Worm (Caenorhabditis elegans): Measurements from ENCODE around the gene F53B2.8.

F53B2.8 gene

ce11 chrIV:12567176-12567892, 40.1 kb upstream of the F53B2.8 start, which contains the start of the genes hsb-1 and let-99:
hsb-1 (minus strand) TSS chrIV:12567226.
let-99 (plus strand) TSS chrIV:12567842.
- TF ChIP-seq elt-1 (tag; optimal IDR thresholded peaks at IDR 0.05; ENCODE audit: borderline replicate concordance, insufficient read depth) (no peak), unc-120 (tag; optimal IDR thresholded peaks at IDR 0.05; ENCODE audit: poor library complexity, severe bottlenecking) (no peak), drap-1 (GFP tag; optimal IDR thresholded peaks at IDR 0.05) (no peak), snpc-4 (tag; optimal IDR thresholded peaks at IDR 0.05) (no peak), ceh-39 (tag; optimal IDR thresholded peaks at IDR 0.05) (no peak), bed-3 (GFP tag; optimal IDR thresholded peaks at IDR 0.05) (no peak), mls-2 (tag; optimal IDR thresholded peaks at IDR 0.05) (no peak), nhr-2 (tag; optimal IDR thresholded peaks at IDR 0.05) (no peak), zip-8 (tag; optimal IDR thresholded peaks at IDR 0.05) (no peak), ztf-11 (tag; optimal IDR thresholded peaks at IDR 0.05) (no peak), unc-39 (tag; optimal IDR thresholded peaks at IDR 0.05) (no peak), blmp-1 (tag; optimal IDR thresholded peaks at IDR 0.05) (no peak), flh-1 (GFP tag; optimal IDR thresholded peaks at IDR 0.05) (no peak), lin-13 (tag; optimal IDR thresholded peaks at IDR 0.05) (no peak), nhr-12 (tag; optimal IDR thresholded peaks at IDR 0.05) (no peak), sem-2 (GFP tag; optimal IDR thresholded peaks at IDR 0.05) (no peak), nhr-237 (tag; optimal IDR thresholded peaks at IDR 0.05) (no peak), nhr-76 (tag; optimal IDR thresholded peaks at IDR 0.05) (no peak), ces-1 (GFP tag; optimal IDR thresholded peaks at IDR 0.05) (no peak), hlh-1 (tag; optimal IDR thresholded peaks at IDR 0.05) (peak; percentile 31), elt-3 (tag; optimal IDR thresholded peaks at IDR 0.05) (no peak), nhr-28 (tag; optimal IDR thresholded peaks at IDR 0.05) (no peak), lin-32 (GFP tag; optimal IDR thresholded peaks at IDR 0.05) (peak; percentile 69), ceh-83 (GFP tag; optimal IDR thresholded peaks at IDR 0.05) (no peak), lsy-2 (tag; optimal IDR thresholded peaks at IDR 0.05) (no peak), pha-4 (tag; optimal IDR thresholded peaks at IDR 0.05) (peak; percentile 8), unc-62 (GFP tag; optimal IDR thresholded peaks at IDR 0.05) (no peak), ham-2 (GFP tag; optimal IDR thresholded peaks at IDR 0.05) (peak; percentile 26), ceh-43 (GFP tag; optimal IDR thresholded peaks at IDR 0.05) (no peak), tbx-8 (GFP tag; optimal IDR thresholded peaks at IDR 0.05) (no peak), mab-5 (tag; optimal IDR thresholded peaks at IDR 0.05) (no peak), sptf-1 (tag; optimal IDR thresholded peaks at IDR 0.05) (peak; percentile 27), mep-1 (tag; optimal IDR thresholded peaks at IDR 0.05) (no peak), cnd-1 (tag; optimal IDR thresholded peaks at IDR 0.05) (peak; percentile 68), M03D4.4 (tag; optimal IDR thresholded peaks at IDR 0.05) (no peak)

- no peak for TF ChIP-seq ztf-11 (tag; optimal IDR thresholded peaks at IDR 0.05)
- no peak for TF ChIP-seq drap-1 (GFP tag; optimal IDR thresholded peaks at IDR 0.05)
- TF ChIP-seq ces-1 (GFP tag; optimal IDR thresholded peaks at IDR 0.05) = peak; percentile 61
- no peak for TF ChIP-seq mls-2 (tag; optimal IDR thresholded peaks at IDR 0.05)
- TF ChIP-seq M03D4.4 (tag; optimal IDR thresholded peaks at IDR 0.05) = no peak
- TF ChIP-seq bed-3 (GFP tag; optimal IDR thresholded peaks at IDR 0.05) = no peak
- TF ChIP-seq ceh-43 (GFP tag; optimal IDR thresholded peaks at IDR 0.05) = no peak
- no peak for TF ChIP-seq sem-2 (GFP tag; optimal IDR thresholded peaks at IDR 0.05)
- TF ChIP-seq nhr-237 (tag; optimal IDR thresholded peaks at IDR 0.05) = no peak
Observed at ce11 chrIV:12565933-12566540, 38.8 kb upstream of the F53B2.8 start, which contains the start of gene eak-7. eak-7 (minus strand) TSS chrIV:12565983.

ce11 chrIV:12560568-12560967, 33.4 kb upstream of the F53B2.8 start, which contains the start of gene snb-7:
snb-7 (plus strand) TSS chrIV:12560868.
- TF ChIP-seq nhr-237 (tag; optimal IDR thresholded peaks at IDR 0.05) (no peak), cnd-1 (tag; optimal IDR thresholded peaks at IDR 0.05) (no peak), nhr-76 (tag; optimal IDR thresholded peaks at IDR 0.05) (no peak), unc-120 (tag; optimal IDR thresholded peaks at IDR 0.05; ENCODE audit: poor library complexity, severe bottlenecking) (no peak), ceh-83 (GFP tag; optimal IDR thresholded peaks at IDR 0.05) (no peak), bed-3 (GFP tag; optimal IDR thresholded peaks at IDR 0.05) (no peak), drap-1 (GFP tag; optimal IDR thresholded peaks at IDR 0.05) (no peak), ztf-11 (tag; optimal IDR thresholded peaks at IDR 0.05) (no peak), nhr-2 (tag; optimal IDR thresholded peaks at IDR 0.05) (no peak), mls-2 (tag; optimal IDR thresholded peaks at IDR 0.05) (no peak), mep-1 (tag; optimal IDR thresholded peaks at IDR 0.05) (no peak), ceh-43 (GFP tag; optimal IDR thresholded peaks at IDR 0.05) (no peak)

Data from whole organism, mixed stage, embryonic.